Worm (Caenorhabditis elegans): ENCODE measurements around the gene srh-56.

srh-56 gene

ce11 chrV:2740228-2740627, 31.4 kb upstream of the srh-56 start, which contains the start of gene srg-61:
srg-61 (minus strand) TSS chrV:2740328.
- TF ChIP-seq T26A5.8 (tag; optimal IDR thresholded peaks at IDR 0.05) (no peak), lin-40 (tag; optimal IDR thresholded peaks at IDR 0.05) (no peak), F49E8.2 (tag; optimal IDR thresholded peaks at IDR 0.05; ENCODE audit: insufficient read depth) (no peak), lin-26 (GFP tag; IDR thresholded peaks at IDR 0.05) (no peak), him-1 (tag; optimal IDR thresholded peaks at IDR 0.05) (no peak), rpc-1 (optimal IDR thresholded peaks at IDR 0.05) (no peak), rpc-1 (tag; optimal IDR thresholded peaks at IDR 0.05) (no peak), zfh-2 (GFP tag; conservative IDR thresholded peaks at IDR 0.05) (no peak), F52B5.7 (tag; optimal IDR thresholded peaks at IDR 0.05) (no peak), hlh-12 (tag; optimal IDR thresholded peaks at IDR 0.05) (no peak), lin-54 (GFP tag; optimal IDR thresholded peaks at IDR 0.05) (no peak), B0261.1 (tag; optimal IDR thresholded peaks at IDR 0.05) (no peak), F55B11.4 (tag; optimal IDR thresholded peaks at IDR 0.05; ENCODE audit: borderline replicate concordance, insufficient read depth) (no peak), attf-5 (GFP tag; optimal IDR thresholded peaks at IDR 0.05) (no peak), madf-3 (GFP tag; IDR thresholded peaks at IDR 0.05) (no peak), dpl-1 (GFP tag; optimal IDR thresholded peaks at IDR 0.05) (no peak), nfya-1 (tag; optimal IDR thresholded peaks at IDR 0.05; ENCODE audit: borderline replicate concordance, insufficient read depth) (no peak)

DNA sequence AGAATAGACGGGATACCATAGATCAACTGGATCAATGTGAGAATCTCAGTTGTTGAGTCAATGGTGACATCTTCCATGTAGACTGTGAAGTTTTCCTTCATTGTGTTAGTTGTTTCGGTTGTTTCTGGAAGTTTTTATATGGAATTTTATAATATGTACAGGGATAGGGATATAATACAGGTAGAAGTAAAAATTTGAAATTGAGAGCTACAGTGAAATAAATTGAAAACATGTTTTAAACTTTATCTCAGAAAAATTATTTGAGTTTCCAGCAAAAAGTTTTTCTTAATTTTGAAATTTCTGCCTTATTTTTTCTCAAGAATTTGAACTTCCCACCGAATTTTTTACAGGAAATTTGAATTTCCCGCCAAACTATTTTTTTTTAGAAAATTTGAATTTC, 29.4 kb upstream of the srh-56 start, which contains the start of gene srg-62:
Gene srg-62 (minus strand): TSS at position 101 of the 400 bp plus-strand sequence.
- no peak for TF ChIP-seq nfyb-1 (GFP tag; IDR thresholded peaks at IDR 0.05)
- TF ChIP-seq B0035.1 (tag; optimal IDR thresholded peaks at IDR 0.05): no peak
- no peak for TF ChIP-seq ama-1 (optimal IDR thresholded peaks at IDR 0.05)
- no peak for TF ChIP-seq ama-1 (GFP tag; optimal IDR thresholded peaks at IDR 0.05)
- no peak for TF ChIP-seq F22D6.2 (tag; optimal IDR thresholded peaks at IDR 0.05)
- no peak for TF ChIP-seq ztf-3 (GFP tag; optimal IDR thresholded peaks at IDR 0.05)

ce11 chrV:2746404-2746803, 25.3 kb upstream of the srh-56 start:
- no peak for TF ChIP-seq F57C9.4 (tag; optimal IDR thresholded peaks at IDR 0.05)
- no peak for TF ChIP-seq hsf-1 (GFP tag; IDR thresholded peaks at IDR 0.05)
- peak; percentile 65; the same call in 1 of the 2 replicates for TF ChIP-seq egrh-3 (GFP tag; IDR thresholded peaks at IDR 0.05)
- no peak for TF ChIP-seq fkh-3 (tag; optimal IDR thresholded peaks at IDR 0.05)
- no peak for TF ChIP-seq akir-1 (GFP tag; optimal IDR thresholded peaks at IDR 0.05)
- TF ChIP-seq F23B12.7 (tag; optimal IDR thresholded peaks at IDR 0.05; ENCODE audit: insufficient read depth): no peak
- TF ChIP-seq let-526 (GFP tag; IDR thresholded peaks at IDR 0.05): no peak
- TF ChIP-seq snpc-4 (GFP tag; optimal IDR thresholded peaks at IDR 0.05): no peak
- peak in 1 of 4 experiments; percentile 71 for TF ChIP-seq snpc-4 (tag; optimal IDR thresholded peaks at IDR 0.05)
- no peak for TF ChIP-seq gei-17 (GFP tag; optimal IDR thresholded peaks at IDR 0.05)
- TF ChIP-seq madf-8 (GFP tag; conservative IDR thresholded peaks at IDR 0.05): no peak
- TF ChIP-seq ztf-22 (GFP tag; optimal IDR thresholded peaks at IDR 0.05): no peak
- no peak for TF ChIP-seq pbrm-1 (GFP tag; IDR thresholded peaks at IDR 0.05)
- 0 out of 2 replicates have a peak, but pooled peaks have one; percentile 28 for TF ChIP-seq nfyb-1 (GFP tag; IDR thresholded peaks at IDR 0.05)
- no peak for TF ChIP-seq cebp-1 (GFP tag; IDR thresholded peaks at IDR 0.05)
- TF ChIP-seq cebp-1 (tag; optimal IDR thresholded peaks at IDR 0.05): no peak
- TF ChIP-seq ekl-4 (GFP tag; IDR thresholded peaks at IDR 0.05): no peak
